Fruit fly (Drosophila melanogaster) whole organism, pupa: ENCODE data around the gene CG4953.

Source experiments
- CG10348 ChIP-seq: fragments of 200-800 bp; sonication (Bioruptor generic); IDR thresholded peaks from 2 replicates; pipeline ENCODE4 v1.3.6; 2022; ENCODE audit warnings: missing biosample characterization, missing genetic modification characterization
- CG12605 ChIP-seq: fragments of 200-800 bp; sonication (Bioruptor generic); IDR thresholded peaks from 2 replicates; pipeline ENCODE4 v1.3.6; 2022; ENCODE audit warnings: missing biosample characterization, missing genetic modification characterization
- CG14655 ChIP-seq: fragments of 200-800 bp; sonication (Bioruptor generic); optimal IDR thresholded peaks from 3 replicates; lab custom pipeline; 2017; ENCODE audit warnings: mild to moderate bottlenecking, missing biosample characterization, missing genetic modification reagents, missing genetic modification characterization
- CG17806 ChIP-seq: fragments of 200-800 bp; sonication (Bioruptor generic); optimal IDR thresholded peaks from 2 replicates; lab custom pipeline; 2018; ENCODE audit warnings: missing biosample characterization, mild to moderate bottlenecking, missing genetic modification characterization, moderate library complexity
- CG4496 ChIP-seq: fragments of 200-800 bp; sonication (Bioruptor generic); IDR thresholded peaks from 3 replicates; pipeline ENCODE4 v1.3.6; 2022; ENCODE audit warnings: missing biosample characterization, missing genetic modification characterization
- CG8159 ChIP-seq: fragments of 200-800 bp; sonication (Bioruptor generic); optimal IDR thresholded peaks from 3 replicates; lab custom pipeline; 2018; ENCODE audit warnings: missing biosample characterization, mild to moderate bottlenecking, missing genetic modification characterization, moderate library complexity
- D1 ChIP-seq: fragments of 200-800 bp; sonication (Bioruptor generic); optimal IDR thresholded peaks from 2 replicates; lab custom pipeline; 2018; ENCODE audit warnings: missing biosample characterization, mild to moderate bottlenecking, missing genetic modification characterization, moderate library complexity
- EcR ChIP-seq: fragments of 200-800 bp; sonication (Bioruptor generic); optimal IDR thresholded peaks from 3 replicates; lab custom pipeline; 2019; ENCODE audit warnings: missing biosample characterization, missing genetic modification characterization, mild to moderate bottlenecking, moderate library complexity, missing genetic modification reagents
- Ets98B ChIP-seq: fragments of 200-800 bp; sonication (Bioruptor generic); IDR thresholded peaks from 2 replicates; pipeline ENCODE4 v1.3.6; 2022; ENCODE audit warnings: missing biosample characterization, missing genetic modification characterization
- Pif1A ChIP-seq: fragments of 200-800 bp; sonication (Bioruptor generic); optimal IDR thresholded peaks from 3 replicates; lab custom pipeline; 2016; ENCODE audit warnings: missing biosample characterization, missing genetic modification characterization
- fd96Ca ChIP-seq: fragments of 200-800 bp; sonication (Bioruptor generic); IDR thresholded peaks from 3 replicates; pipeline ENCODE4 v1.3.6; 2022; ENCODE audit warnings: missing biosample characterization, missing genetic modification characterization
- gl ChIP-seq: fragments of 200-800 bp; sonication (Bioruptor generic); optimal IDR thresholded peaks from 2 replicates; lab custom pipeline; 2018; ENCODE audit warnings: missing biosample characterization, mild to moderate bottlenecking, missing genetic modification characterization
- rn ChIP-seq: fragments of 200-800 bp; sonication (Bioruptor generic); IDR thresholded peaks from 2 replicates; pipeline ENCODE4 v1.3.6; 2022; ENCODE audit warnings: missing biosample characterization, missing genetic modification characterization

dm6 chr2L:10298306-10298705, 31.8 kb downstream of the CG4953 start:
- TF ChIP-seq D1 (no peak), EcR (GFP tag; lab: Kevin White, UChicago) (no peak), Ets98B (GFP tag; lab: Robert Waterston, UW) (no peak), CG10348 (GFP tag; lab: Robert Waterston, UW) (no peak), CG14655 (GFP tag; lab: Kevin White, UChicago) (no peak), rn (no peak), CG12605 (GFP tag; lab: Robert Waterston, UW) (no peak), fd96Ca (no peak), CG17806 (tag; lab: Kevin White, UChicago) (no peak), Pif1A (GFP tag; lab: Kevin White, UChicago) (no peak), CG4496 (no peak), gl (no peak), CG8159 (tag; lab: Kevin White, UChicago) (no peak)
